Fruit fly (Drosophila melanogaster) whole organism, embryonic: ENCODE measurements around the gene cort.

Source experiments
- B-H2 ChIP-seq: fragments of 200-800 bp; sonication (Bioruptor generic); optimal IDR thresholded peaks from 2 replicates; lab custom pipeline; 2018; ENCODE audit warnings: missing biosample characterization, mild to moderate bottlenecking, missing genetic modification characterization
- Blimp-1 ChIP-seq: fragments of 200-800 bp; sonication (Bioruptor generic); optimal IDR thresholded peaks from 3 replicates; lab custom pipeline; 2018; ENCODE audit warnings: missing biosample characterization, missing genetic modification characterization, mild to moderate bottlenecking, moderate library complexity, missing genetic modification reagents
- BtbVII ChIP-seq: fragments of 200-800 bp; sonication (Bioruptor generic); optimal IDR thresholded peaks from 3 replicates; lab custom pipeline; 2017; ENCODE audit warnings: missing biosample characterization, mild to moderate bottlenecking, missing genetic modification characterization
- Bteb2 ChIP-seq: fragments of 200-800 bp; sonication (Bioruptor generic); optimal IDR thresholded peaks from 2 replicates; lab custom pipeline; 2016; ENCODE audit warnings: missing biosample characterization, missing genetic modification characterization
- CG10654 ChIP-seq: fragments of 200-800 bp; sonication (Bioruptor generic); optimal IDR thresholded peaks from 2 replicates; lab custom pipeline; 2016; ENCODE audit warnings: missing biosample characterization, missing genetic modification characterization
- CG11723 ChIP-seq: fragments of 200-800 bp; sonication (Bioruptor generic); optimal IDR thresholded peaks from 2 replicates; lab custom pipeline; 2017; ENCODE audit warnings: missing biosample characterization, mild to moderate bottlenecking, missing genetic modification characterization
- CG12104 ChIP-seq: fragments of 200-800 bp; sonication (Bioruptor generic); optimal IDR thresholded peaks from 3 replicates; lab custom pipeline; 2016; ENCODE audit warnings: missing biosample characterization, missing genetic modification characterization
- CG12391 ChIP-seq: fragments of 200-800 bp; sonication (Bioruptor generic); optimal IDR thresholded peaks from 3 replicates; lab custom pipeline; 2018; ENCODE audit warnings: missing biosample characterization, mild to moderate bottlenecking, missing genetic modification characterization, moderate library complexity
- CG15269 ChIP-seq: fragments of 200-800 bp; sonication (Bioruptor generic); optimal IDR thresholded peaks from 2 replicates; lab custom pipeline; 2018; ENCODE audit warnings: missing biosample characterization, mild to moderate bottlenecking, missing genetic modification characterization, moderate library complexity
- CG16815 ChIP-seq: fragments of 200-800 bp; sonication (Bioruptor generic); optimal IDR thresholded peaks from 3 replicates; lab custom pipeline; 2017; ENCODE audit warnings: missing biosample characterization, mild to moderate bottlenecking, missing genetic modification characterization
- CG18476 ChIP-seq: fragments of 200-800 bp; sonication (Bioruptor generic); optimal IDR thresholded peaks from 2 replicates; lab custom pipeline; 2016; ENCODE audit warnings: missing biosample characterization, mild to moderate bottlenecking, missing genetic modification characterization
- CG2678 ChIP-seq: fragments of 200-800 bp; sonication (Bioruptor generic); optimal IDR thresholded peaks from 3 replicates; lab custom pipeline; 2019; ENCODE audit warnings: missing biosample characterization, mild to moderate bottlenecking, missing genetic modification characterization, moderate library complexity
- CG2889 ChIP-seq: fragments of 200-800 bp; sonication (Bioruptor generic); IDR thresholded peaks from 3 replicates; pipeline ENCODE4 v1.3.6; 2022; ENCODE audit warnings: missing biosample characterization, missing genetic modification characterization
- CG30020 ChIP-seq: fragments of 200-800 bp; optimal IDR thresholded peaks from 2 replicates; lab custom pipeline; 2019; ENCODE audit warnings: missing biosample characterization, mild to moderate bottlenecking, missing genetic modification characterization, moderate library complexity
- CG3163 ChIP-seq: fragments of 200-800 bp; sonication (Bioruptor generic); optimal IDR thresholded peaks from 3 replicates; lab custom pipeline; 2016; ENCODE audit warnings: missing biosample characterization, missing genetic modification characterization
- CG34376 ChIP-seq: fragments of 200-800 bp; sonication (Bioruptor generic); optimal IDR thresholded peaks from 2 replicates; lab custom pipeline; 2018; ENCODE audit warnings: missing biosample characterization, mild to moderate bottlenecking, missing genetic modification characterization
- CG34422 ChIP-seq: fragments of 200-800 bp; sonication (Bioruptor generic); IDR thresholded peaks from 3 replicates; pipeline ENCODE4 v1.3.6; 2022; ENCODE audit warnings: missing biosample characterization, missing genetic modification characterization
- CG4328 ChIP-seq: fragments of 200-800 bp; sonication (Bioruptor generic); optimal IDR thresholded peaks from 3 replicates; lab custom pipeline; 2017; ENCODE audit warnings: missing biosample characterization, missing genetic modification reagents, missing genetic modification characterization
- CG43689 ChIP-seq: fragments of 200-800 bp; sonication (Bioruptor generic); IDR thresholded peaks from 2 replicates; pipeline ENCODE4 v1.3.6; 2022; ENCODE audit warnings: missing biosample characterization, missing genetic modification characterization
- CG4424 ChIP-seq: fragments of 200-800 bp; sonication (Bioruptor generic); optimal IDR thresholded peaks from 3 replicates; lab custom pipeline; 2016; ENCODE audit warnings: missing biosample characterization, missing genetic modification characterization
- CG6813 ChIP-seq: fragments of 200-800 bp; sonication (Bioruptor generic); optimal IDR thresholded peaks from 2 replicates; lab custom pipeline; 2017; ENCODE audit warnings: missing biosample characterization, missing genetic modification characterization, mild to moderate bottlenecking, moderate library complexity, missing genetic modification reagents
- CG8290 ChIP-seq, 3 experiments: fragments of 200-800 bp; sonication (Bioruptor generic); optimal IDR thresholded peaks; 2 replicates each; lab custom pipeline; 2016 to 2019; ENCODE audit warnings: missing biosample characterization in 3 of 3, missing genetic modification characterization in 3 of 3, mild to moderate bottlenecking in 2 of 3, moderate library complexity in 1 of 3
- CG9215 ChIP-seq: fragments of 200-800 bp; sonication (Bioruptor generic); IDR thresholded peaks from 2 replicates; pipeline ENCODE4 v1.3.6; 2022; ENCODE audit warnings: missing biosample characterization, missing genetic modification characterization
- CG9797 ChIP-seq: fragments of 200-800 bp; sonication (Bioruptor generic); optimal IDR thresholded peaks from 3 replicates; lab custom pipeline; 2018; ENCODE audit warnings: missing biosample characterization, mild to moderate bottlenecking, missing genetic modification characterization
- CoRest ChIP-seq: fragments of 200-800 bp; sonication (Bioruptor generic); optimal IDR thresholded peaks from 3 replicates; lab custom pipeline; 2018; ENCODE audit warnings: missing biosample characterization, mild to moderate bottlenecking, missing genetic modification characterization, moderate library complexity
- D19A ChIP-seq: fragments of 200-800 bp; optimal IDR thresholded peaks from 3 replicates; lab custom pipeline; 2019; ENCODE audit warnings: missing biosample characterization, mild to moderate bottlenecking, missing genetic modification characterization, moderate library complexity
- D19B ChIP-seq: fragments of 200-800 bp; sonication (Bioruptor generic); optimal IDR thresholded peaks from 2 replicates; lab custom pipeline; 2017; ENCODE audit warnings: missing biosample characterization, mild to moderate bottlenecking, missing genetic modification characterization
- E2f1 ChIP-seq: fragments of 200-800 bp; sonication (Bioruptor generic); IDR thresholded peaks from 2 replicates; pipeline ENCODE4 v1.3.6; 2022; ENCODE audit warnings: missing biosample characterization, missing genetic modification characterization
- Hsf ChIP-seq: fragments of 200-800 bp; sonication (Bioruptor generic); optimal IDR thresholded peaks from 3 replicates; lab custom pipeline; 2016; ENCODE audit warnings: missing biosample characterization, missing genetic modification characterization
- Med ChIP-seq: fragments of 200-800 bp; sonication (Bioruptor generic); peaks from one replicate; lab custom pipeline; 2016; ENCODE audit warnings: missing biosample characterization, missing genetic modification characterization, mild to moderate bottlenecking, inconsistent platforms, moderate library complexity
- NfI ChIP-seq: fragments of 200-800 bp; sonication (Bioruptor generic); optimal IDR thresholded peaks from 3 replicates; lab custom pipeline; 2018; ENCODE audit warnings: missing biosample characterization, mild to moderate bottlenecking, missing genetic modification characterization, moderate library complexity
- Sry-δ ChIP-seq: fragments of 200-800 bp; sonication (Bioruptor generic); optimal IDR thresholded peaks from 2 replicates; lab custom pipeline; 2016; ENCODE audit warnings: missing biosample characterization, missing genetic modification characterization
- ase ChIP-seq: fragments of 200-800 bp; sonication (Bioruptor generic); IDR thresholded peaks from 3 replicates; pipeline ENCODE4 v1.3.6; 2022; ENCODE audit warnings: missing biosample characterization, missing genetic modification characterization
- ash1 ChIP-seq: fragments of 200-800 bp; sonication (Bioruptor generic); optimal IDR thresholded peaks from 2 replicates; lab custom pipeline; 2018; ENCODE audit warnings: missing biosample characterization, mild to moderate bottlenecking, missing genetic modification characterization
- cato ChIP-seq: fragments of 200-800 bp; sonication (Bioruptor generic); optimal IDR thresholded peaks from 2 replicates; lab custom pipeline; 2016; ENCODE audit warnings: missing biosample characterization, missing genetic modification characterization, borderline replicate concordance
- crol ChIP-seq: fragments of 200-800 bp; sonication (Bioruptor generic); IDR thresholded peaks from 2 replicates; pipeline ENCODE4 v1.3.6; 2022; ENCODE audit warnings: missing biosample characterization, missing genetic modification characterization
- cwo ChIP-seq: fragments of 200-800 bp; sonication (Bioruptor generic); optimal IDR thresholded peaks from 3 replicates; lab custom pipeline; 2017; ENCODE audit warnings: missing biosample characterization, missing genetic modification characterization, mild to moderate bottlenecking, moderate library complexity, missing genetic modification reagents
- da ChIP-seq: fragments of 200-800 bp; sonication (Bioruptor generic); optimal IDR thresholded peaks from 2 replicates; lab custom pipeline; 2016; ENCODE audit warnings: missing biosample characterization, missing genetic modification characterization
- dan ChIP-seq: fragments of 200-800 bp; sonication (Bioruptor generic); IDR thresholded peaks from 2 replicates; pipeline ENCODE4 v1.3.6; 2022; ENCODE audit warnings: missing biosample characterization, missing genetic modification characterization
- dmrt11E ChIP-seq: fragments of 200-800 bp; sonication (Bioruptor generic); optimal IDR thresholded peaks from 3 replicates; lab custom pipeline; 2018; ENCODE audit warnings: missing biosample characterization, mild to moderate bottlenecking, missing genetic modification characterization, moderate library complexity
- dpn ChIP-seq, 2 experiments: fragments of 200-800 bp; sonication (Bioruptor generic); optimal IDR thresholded peaks; 3 replicates each; lab custom pipeline; 2016; ENCODE audit warnings: missing biosample characterization in 2 of 2, missing genetic modification characterization in 2 of 2
- fd64A ChIP-seq: fragments of 200-800 bp; sonication (Bioruptor generic); optimal IDR thresholded peaks from 3 replicates; lab custom pipeline; 2018; ENCODE audit warnings: missing biosample characterization, mild to moderate bottlenecking, missing genetic modification characterization
- gce ChIP-seq: fragments of 200-800 bp; sonication (Bioruptor generic); IDR thresholded peaks from 3 replicates; pipeline ENCODE4 v1.3.6; 2022; ENCODE audit warnings: missing biosample characterization, missing genetic modification characterization
- gcm ChIP-seq: fragments of 200-800 bp; sonication (Bioruptor generic); optimal IDR thresholded peaks from 2 replicates; lab custom pipeline; 2019; ENCODE audit warnings: missing biosample characterization, mild to moderate bottlenecking, missing genetic modification characterization, moderate library complexity
- ham ChIP-seq: fragments of 200-800 bp; sonication (Bioruptor generic); IDR thresholded peaks from 2 replicates; pipeline ENCODE4 v1.3.6; 2022; ENCODE audit warnings: missing biosample characterization, missing genetic modification characterization
- knrl ChIP-seq: fragments of 200-800 bp; sonication (Bioruptor generic); IDR thresholded peaks from 3 replicates; pipeline ENCODE4 v1.3.6; 2022; ENCODE audit warnings: missing biosample characterization, missing genetic modification characterization; ENCODE audit not compliant: partially characterized antibody
- maf-S ChIP-seq: fragments of 200-800 bp; sonication (Bioruptor generic); optimal IDR thresholded peaks from 2 replicates; lab custom pipeline; 2016; ENCODE audit warnings: missing biosample characterization, missing genetic modification characterization
- pnt ChIP-seq: fragments of 200-800 bp; sonication (Bioruptor generic); optimal IDR thresholded peaks from 3 replicates; lab custom pipeline; 2016; ENCODE audit warnings: missing biosample characterization, missing genetic modification characterization
- sob ChIP-seq: fragments of 200-800 bp; sonication (Bioruptor generic); IDR thresholded peaks from 2 replicates; pipeline ENCODE4 v1.3.6; 2022; ENCODE audit warnings: missing biosample characterization, missing genetic modification characterization
- twi ChIP-seq: fragments of 200-800 bp; optimal IDR thresholded peaks from 2 replicates; lab custom pipeline; 2019; ENCODE audit warnings: missing biosample characterization, mild to moderate bottlenecking, missing genetic modification characterization, moderate library complexity
- vvl ChIP-seq: fragments of 200-800 bp; sonication (Bioruptor generic); IDR thresholded peaks from 2 replicates; pipeline ENCODE4 v1.3.6; 2022; ENCODE audit warnings: missing biosample characterization, missing genetic modification characterization

cort gene

dm6 chr2L:6700742-6701141, 24.3 kb upstream of the cort start (continued):
- TF ChIP-seq E2f1 (GFP tag; lab: Robert Waterston, UW), result no peak
- TF ChIP-seq da (GFP tag; lab: Kevin White, UChicago), result no peak
- TF ChIP-seq vvl (GFP tag; lab: Robert Waterston, UW), result no peak
- TF ChIP-seq Blimp-1 (GFP tag; lab: Kevin White, UChicago), result no peak
- no peak for TF ChIP-seq NfI (GFP tag; lab: Kevin White, UChicago)
- peak; percentile 33 for TF ChIP-seq CG2678 (tag; lab: Kevin White, UChicago)
- no peak for TF ChIP-seq ash1 (GFP tag; lab: Kevin White, UChicago)
- TF ChIP-seq Bteb2, result no peak
- TF ChIP-seq ham (GFP tag; lab: Robert Waterston, UW), result no peak
- peak; percentile 82 for TF ChIP-seq CG6813 (GFP tag; lab: Kevin White, UChicago)
- no peak for TF ChIP-seq CG15269 (tag; lab: Kevin White, UChicago)
- peak; percentile 11 for TF ChIP-seq cato (GFP tag; lab: Kevin White, UChicago)
- TF ChIP-seq BtbVII, result no peak
- peak; percentile 23 for TF ChIP-seq Hsf (GFP tag; lab: Kevin White, UChicago)
- TF ChIP-seq dan, result no peak
- no peak for TF ChIP-seq knrl (GFP tag; lab: Robert Waterston, UW)
- no peak for TF ChIP-seq CG9797 (GFP tag; lab: Kevin White, UChicago)
- TF ChIP-seq D19B (GFP tag; lab: Kevin White, UChicago), result no peak
- peak; percentile 8 for TF ChIP-seq CG12391
- TF ChIP-seq B-H2 (GFP tag; lab: Kevin White, UChicago), result no peak
- peak; percentile 31 for TF ChIP-seq CG8290 (GFP tag; optimal IDR thresholded peaks at IDR 0.05; lab: Kevin White, UChicago)
- peak in 1 of 2 experiments; percentile 39 for TF ChIP-seq CG8290 (tag; optimal IDR thresholded peaks at IDR 0.05; lab: Kevin White, UChicago)
- TF ChIP-seq CG12104 (GFP tag; lab: Kevin White, UChicago), result no peak
- TF ChIP-seq gcm (GFP tag; lab: Kevin White, UChicago), result peak; percentile 17
- no peak for TF ChIP-seq fd64A (GFP tag; lab: Kevin White, UChicago)
- TF ChIP-seq CG10654, result peak; percentile 4
- TF ChIP-seq CG4328 (GFP tag; lab: Kevin White, UChicago), result no peak
- peak in 1 of 2 experiments; percentile 11 for TF ChIP-seq dpn (GFP tag; optimal IDR thresholded peaks at IDR 0.05; lab: Kevin White, UChicago)
- no peak for TF ChIP-seq CG43689
- TF ChIP-seq dmrt11E (tag; lab: Kevin White, UChicago), result peak; percentile 77
- no peak for TF ChIP-seq CG34422 (GFP tag; lab: Robert Waterston, UW)
- TF ChIP-seq sob (GFP tag; lab: Robert Waterston, UW), result 0 out of 2 replicates have a peak, but pooled peaks have one; percentile 25
- no peak for TF ChIP-seq CG4424 (GFP tag; lab: Kevin White, UChicago)
- TF ChIP-seq ase (GFP tag; lab: Robert Waterston, UW), result no peak
- TF ChIP-seq CG2889 (GFP tag; lab: Robert Waterston, UW), result no peak
- TF ChIP-seq crol (GFP tag; lab: Robert Waterston, UW), result no peak
- no peak for TF ChIP-seq CG30020 (tag; lab: Kevin White, UChicago)
- TF ChIP-seq D19A (tag; lab: Kevin White, UChicago), result no peak
- no peak for TF ChIP-seq maf-S (GFP tag; lab: Kevin White, UChicago)
- TF ChIP-seq CG9215 (GFP tag; lab: Robert Waterston, UW), result no peak
- no peak for TF ChIP-seq CG16815 (GFP tag; lab: Kevin White, UChicago)
- peak; percentile 8 for TF ChIP-seq CG3163 (GFP tag; lab: Kevin White, UChicago)
- TF ChIP-seq CG11723, result no peak
- no peak for TF ChIP-seq CG34376 (GFP tag; lab: Kevin White, UChicago)
- TF ChIP-seq cwo (GFP tag; lab: Kevin White, UChicago), result no peak
- TF ChIP-seq twi, result peak; percentile 43
- peak; percentile 84 for TF ChIP-seq Med (GFP tag; lab: Kevin White, UChicago)
- TF ChIP-seq CoRest (tag; lab: Kevin White, UChicago), result peak; percentile 11
- no peak for TF ChIP-seq CG18476 (GFP tag; lab: Kevin White, UChicago)
- peak; percentile 6 for TF ChIP-seq pnt (GFP tag; lab: Kevin White, UChicago)
- TF ChIP-seq Sry-δ, result no peak
- TF ChIP-seq gce, result no peak
